Worm (Caenorhabditis elegans) whole organism, early embryonic: Measurements from ENCODE around the gene hyls-1.

Source experiments
- B0310.2 ChIP-seq: sonication (generic microtip); optimal IDR thresholded peaks from 2 replicates; lab custom pipeline; 2016; ENCODE audit warnings: mild to moderate bottlenecking, missing genetic modification characterization, missing compliant biosample characterization
- F13C5.2 ChIP-seq: sonication (generic microtip); optimal IDR thresholded peaks from 2 replicates; lab custom pipeline; 2017; ENCODE audit warnings: mild to moderate bottlenecking, missing genetic modification characterization, inconsistent platforms, missing compliant biosample characterization
- aly-1 ChIP-seq: sonication (generic microtip); optimal IDR thresholded peaks from 2 replicates; lab custom pipeline; 2016; ENCODE audit warnings: missing genetic modification characterization, missing compliant biosample characterization
- ama-1 ChIP-seq: fragments of 150-350 bp; optimal IDR thresholded peaks from 2 replicates; lab custom pipeline; 2014
- ceh-13 ChIP-seq: fragments of 200-800 bp; sonication (Bioruptor generic); optimal IDR thresholded peaks from 2 replicates; lab custom pipeline; 2018; ENCODE audit warnings: mild to moderate bottlenecking, missing genetic modification characterization, missing compliant biosample characterization
- ceh-36 ChIP-seq: sonication (generic microtip); optimal IDR thresholded peaks from 2 replicates; lab custom pipeline; 2016; ENCODE audit warnings: missing genetic modification characterization, inconsistent platforms, missing compliant biosample characterization
- ets-7 ChIP-seq: sonication (generic microtip); optimal IDR thresholded peaks from 2 replicates; lab custom pipeline; 2016; ENCODE audit warnings: missing genotype, missing genetic modification characterization, missing compliant biosample characterization
- flt-1 ChIP-seq: fragments of 200-800 bp; sonication (Bioruptor generic); IDR thresholded peaks from 2 replicates; pipeline ENCODE4 v1.3.6; 2022; ENCODE audit warnings: missing genetic modification characterization, missing compliant biosample characterization
- hmbx-1 ChIP-seq: sonication (generic microtip); optimal IDR thresholded peaks from 2 replicates; lab custom pipeline; 2016; ENCODE audit warnings: mild to moderate bottlenecking, missing genetic modification characterization, missing compliant biosample characterization
- hmg-4 ChIP-seq: fragments of 200-800 bp; sonication (Bioruptor generic); optimal IDR thresholded peaks from 2 replicates; lab custom pipeline; 2018; ENCODE audit warnings: mild to moderate bottlenecking, missing genetic modification characterization, missing compliant biosample characterization
- hnd-1 ChIP-seq: sonication (generic microtip); optimal IDR thresholded peaks from 2 replicates; lab custom pipeline; 2016; ENCODE audit warnings: missing genetic modification characterization, missing compliant biosample characterization
- pes-1 ChIP-seq: fragments of 200-800 bp; sonication (Bioruptor generic); IDR thresholded peaks from 2 replicates; pipeline ENCODE4 v1.3.6; 2022; ENCODE audit warnings: missing genetic modification reagents, missing genetic modification characterization, missing compliant biosample characterization
- scrt-1 ChIP-seq: fragments of 200-800 bp; sonication (Bioruptor generic); IDR thresholded peaks from 2 replicates; pipeline ENCODE4 v1.3.6; 2022; ENCODE audit warnings: missing genetic modification characterization, missing compliant biosample characterization
- sea-1 ChIP-seq: fragments of 200-800 bp; sonication (Bioruptor generic); conservative IDR thresholded peaks from 2 replicates; pipeline ENCODE4 v1.3.6; 2022; ENCODE audit warnings: missing genetic modification characterization, missing compliant biosample characterization
- tbx-11 ChIP-seq: fragments of 200-800 bp; sonication (Bioruptor generic); IDR thresholded peaks from 2 replicates; pipeline ENCODE4 v1.3.6; 2022; ENCODE audit warnings: missing genetic modification characterization, missing compliant biosample characterization
- tbx-37 ChIP-seq: fragments of 200-800 bp; sonication (Bioruptor generic); conservative IDR thresholded peaks from 2 replicates; pipeline ENCODE4 v1.3.6; 2022; ENCODE audit warnings: missing genetic modification reagents, missing genetic modification characterization, missing compliant biosample characterization
- tra-4 ChIP-seq: sonication (generic microtip); optimal IDR thresholded peaks from 2 replicates; lab custom pipeline; 2017; ENCODE audit warnings: missing genetic modification characterization, missing compliant biosample characterization

Gene hyls-1

DNA sequence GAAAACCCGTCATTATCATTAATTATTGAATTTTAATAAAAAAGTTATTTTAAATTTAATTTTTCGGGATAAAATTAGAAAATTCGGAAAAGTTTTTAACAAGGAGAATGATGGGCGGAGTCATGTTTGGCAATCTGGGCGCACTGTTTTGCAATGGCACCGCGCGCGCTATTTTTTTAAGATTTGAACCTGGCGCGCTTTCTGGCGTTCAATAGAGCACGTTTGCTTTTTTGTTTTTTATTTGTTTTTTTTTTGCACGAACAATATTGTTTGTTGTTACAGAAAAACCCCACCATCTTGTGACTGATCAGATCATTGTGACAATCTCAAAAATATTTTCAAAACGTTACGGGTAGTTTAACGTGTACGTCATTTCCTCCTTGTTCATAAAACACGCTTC, at the start of gene hyls-1:
Gene hyls-1, plus strand, starts transcription at position 249 of the 400 bp plus-strand sequence.
- TF ChIP-seq aly-1 (tag; lab: Kevin White, UChicago) (no peak), ceh-36 (tag; lab: Kevin White, UChicago) (no peak), ama-1 (lab: Kevin White, UChicago) (no peak), hnd-1 (tag; lab: Kevin White, UChicago) (no peak), B0310.2 (tag; lab: Kevin White, UChicago) (no peak), F13C5.2 (tag; lab: Kevin White, UChicago) (peak; percentile 60), tbx-37 (peak; percentile 41; the same call in 1 of the 2 replicates), ceh-13 (GFP tag; lab: Kevin White, UChicago) (no peak), tbx-11 (GFP tag; lab: Robert Waterston, UW) (no peak), hmg-4 (peak; percentile 5), hmbx-1 (tag; lab: Kevin White, UChicago) (no peak), sea-1 (GFP tag; lab: Robert Waterston, UW) (no peak), pes-1 (GFP tag; lab: Robert Waterston, UW) (no peak), tra-4 (tag; lab: Kevin White, UChicago) (no peak), scrt-1 (no peak), flt-1 (no peak), ets-7 (tag; lab: Kevin White, UChicago) (no peak)

DNA sequence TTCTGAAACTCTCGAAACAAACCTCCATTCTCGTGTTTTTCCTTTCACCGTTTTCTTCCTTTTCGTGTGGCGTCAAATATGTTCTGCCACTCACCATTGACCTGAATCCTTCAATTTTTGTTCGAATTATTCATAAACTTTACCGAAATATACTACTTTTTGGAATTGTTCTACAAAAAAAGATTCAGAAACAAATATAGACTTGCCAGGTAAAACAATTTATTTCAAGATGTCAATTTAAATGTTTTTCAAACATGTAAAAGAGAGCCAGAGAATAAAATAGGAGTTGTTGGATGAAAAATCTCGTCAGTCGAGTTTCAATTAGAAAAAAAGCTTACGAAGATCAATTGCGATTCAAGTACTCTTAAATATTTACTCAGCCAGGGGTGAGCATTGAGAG, 43.6 kb upstream of the hyls-1 start, which contains the start of gene F09G2.8:
Gene F09G2.8, minus strand, starts transcription at position 101 of the 400 bp plus-strand sequence.
- no peak for TF ChIP-seq B0310.2 (tag; lab: Kevin White, UChicago)
- no peak for TF ChIP-seq tbx-11 (GFP tag; lab: Robert Waterston, UW)
- no peak for TF ChIP-seq ets-7 (tag; lab: Kevin White, UChicago)
- TF ChIP-seq F13C5.2 (tag; lab: Kevin White, UChicago): no peak

DNA sequence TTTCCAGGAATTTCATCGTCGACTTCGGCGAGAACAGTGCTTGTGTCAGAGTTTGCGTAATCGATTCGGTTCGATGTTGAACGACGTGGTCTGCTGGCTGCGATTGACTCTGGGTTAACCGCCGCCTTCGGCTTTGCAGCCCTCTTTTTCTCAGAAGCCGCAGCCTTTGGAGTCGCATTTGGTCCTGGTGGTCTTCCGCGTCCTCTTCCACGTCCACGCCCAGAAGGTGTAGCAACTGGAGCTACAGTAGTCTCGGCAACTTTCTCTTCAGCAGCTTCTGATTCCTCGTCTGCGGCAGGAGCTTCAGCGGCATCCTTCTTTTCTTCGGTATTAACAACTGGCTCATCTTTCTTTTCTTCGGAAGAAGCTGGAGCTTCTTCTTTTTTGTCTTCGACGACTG, 42.4 kb upstream of the hyls-1 start:
- TF ChIP-seq ceh-36 (tag; lab: Kevin White, UChicago): no peak
- TF ChIP-seq sea-1 (GFP tag; lab: Robert Waterston, UW): no peak
- TF ChIP-seq scrt-1: no peak
- no peak for TF ChIP-seq B0310.2 (tag; lab: Kevin White, UChicago)
- TF ChIP-seq hnd-1 (tag; lab: Kevin White, UChicago): no peak
- no peak for TF ChIP-seq hmbx-1 (tag; lab: Kevin White, UChicago)
- TF ChIP-seq tbx-11 (GFP tag; lab: Robert Waterston, UW): no peak
- TF ChIP-seq tbx-37: no peak

DNA sequence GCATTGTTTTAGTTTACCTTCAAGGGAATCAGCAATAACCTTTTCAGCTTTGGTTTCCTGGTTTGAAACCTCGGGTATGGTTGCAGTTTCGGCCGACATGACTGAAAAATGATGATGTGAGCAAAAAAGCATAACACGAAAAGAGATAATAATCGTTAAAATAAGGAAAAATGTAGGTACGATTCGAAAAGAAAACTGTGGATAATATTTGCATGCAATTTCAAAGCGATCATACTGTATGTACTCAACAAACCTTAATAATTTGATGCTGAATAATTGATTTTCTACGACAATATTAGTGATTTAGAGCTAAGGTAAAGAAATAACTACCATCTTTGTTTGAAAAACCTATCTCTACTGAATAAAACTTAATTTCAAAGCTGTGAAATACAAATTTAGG, 41.1 kb upstream of the hyls-1 start, which contains the start of gene attf-2:
Gene attf-2, minus strand, starts transcription at position 101 of the 400 bp plus-strand sequence.
- no peak for TF ChIP-seq ceh-13 (GFP tag; lab: Kevin White, UChicago)
- no peak for TF ChIP-seq pes-1 (GFP tag; lab: Robert Waterston, UW)
- no peak for TF ChIP-seq tra-4 (tag; lab: Kevin White, UChicago)
- TF ChIP-seq ets-7 (tag; lab: Kevin White, UChicago): no peak
- TF ChIP-seq sea-1 (GFP tag; lab: Robert Waterston, UW): no peak
- no peak for TF ChIP-seq ama-1 (lab: Kevin White, UChicago)
- TF ChIP-seq scrt-1: no peak
- TF ChIP-seq ceh-36 (tag; lab: Kevin White, UChicago): no peak
- TF ChIP-seq hnd-1 (tag; lab: Kevin White, UChicago): no peak
- TF ChIP-seq tbx-11 (GFP tag; lab: Robert Waterston, UW): no peak
- TF ChIP-seq hmg-4: no peak
- no peak for TF ChIP-seq tbx-37
- no peak for TF ChIP-seq flt-1
- no peak for TF ChIP-seq F13C5.2 (tag; lab: Kevin White, UChicago)
- no peak for TF ChIP-seq aly-1 (tag; lab: Kevin White, UChicago)
- TF ChIP-seq hmbx-1 (tag; lab: Kevin White, UChicago): no peak

DNA sequence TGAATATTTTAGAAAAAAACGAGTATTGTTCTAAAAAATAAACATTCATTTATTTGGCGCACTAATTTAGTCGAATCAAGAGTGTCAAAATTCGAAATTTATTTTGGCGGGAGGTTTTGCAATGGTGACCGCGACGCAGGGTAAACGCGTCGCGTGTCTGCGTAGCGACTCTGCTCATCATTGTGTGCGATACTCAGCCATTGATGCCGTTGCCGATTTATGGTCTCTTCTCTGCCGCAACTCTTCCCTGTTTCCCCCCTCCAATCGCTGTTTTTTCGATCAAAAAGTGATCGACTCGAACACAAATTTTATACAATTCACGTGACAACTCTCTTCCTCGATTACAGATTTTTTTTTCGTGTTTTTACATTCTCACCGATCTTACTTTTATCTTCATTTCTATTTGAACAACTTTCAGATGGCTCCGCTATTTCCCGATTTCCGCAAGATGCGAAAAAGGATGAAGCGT, 40.6 kb upstream of the hyls-1 start, which contains the start of gene F09G2.2:
Gene F09G2.2, plus strand, starts transcription at position 419 of the 469 bp plus-strand sequence.
- TF ChIP-seq flt-1 (0 out of 2 replicates have a peak, but pooled peaks have one; percentile 12), ceh-36 (tag; lab: Kevin White, UChicago) (no peak), tra-4 (tag; lab: Kevin White, UChicago) (no peak), hmg-4 (peak; percentile 19), scrt-1 (no peak), F13C5.2 (tag; lab: Kevin White, UChicago) (peak; percentile 59)

DNA sequence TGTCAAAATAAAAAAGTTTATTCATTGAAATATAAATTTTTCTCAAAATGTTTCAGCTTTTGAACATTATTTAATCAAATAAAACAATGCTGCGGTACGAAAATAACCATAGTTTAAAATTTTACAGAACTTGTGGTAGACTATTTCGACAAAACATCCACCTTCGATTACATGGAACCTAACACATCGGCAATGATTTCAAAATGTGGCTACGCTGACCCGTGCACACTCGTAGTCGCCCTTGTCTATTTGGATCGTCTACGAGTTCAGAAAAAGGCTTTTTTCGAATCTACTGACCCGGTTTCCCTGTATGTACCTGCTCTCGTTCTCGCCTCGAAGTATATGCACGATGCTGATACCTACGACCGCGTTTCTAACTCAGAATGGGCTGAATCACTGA, 40.1 kb upstream of the hyls-1 start:
- no peak for TF ChIP-seq ets-7 (tag; lab: Kevin White, UChicago)

DNA sequence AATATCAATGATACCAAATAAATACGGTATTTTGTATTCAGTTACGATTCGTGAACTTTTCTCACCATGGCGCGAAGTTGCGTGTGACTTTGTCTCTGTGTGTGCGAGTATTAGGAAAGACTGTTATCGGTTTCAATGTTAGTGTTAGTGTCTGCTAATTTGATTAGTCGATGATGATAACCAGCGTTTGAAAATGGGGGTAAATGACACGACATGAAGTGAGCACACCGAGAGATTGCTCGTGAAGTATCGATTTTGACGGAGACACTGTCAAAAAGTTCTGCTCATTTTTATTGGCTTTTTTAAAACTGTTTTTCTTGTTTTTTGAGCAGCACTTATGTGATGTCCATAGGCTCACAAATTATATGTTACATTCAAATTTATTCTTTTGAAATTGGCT, 38.8 kb upstream of the hyls-1 start:
- no peak for TF ChIP-seq pes-1 (GFP tag; lab: Robert Waterston, UW)
- peak; percentile 21 for TF ChIP-seq ama-1 (lab: Kevin White, UChicago)
- no peak for TF ChIP-seq hmg-4

DNA sequence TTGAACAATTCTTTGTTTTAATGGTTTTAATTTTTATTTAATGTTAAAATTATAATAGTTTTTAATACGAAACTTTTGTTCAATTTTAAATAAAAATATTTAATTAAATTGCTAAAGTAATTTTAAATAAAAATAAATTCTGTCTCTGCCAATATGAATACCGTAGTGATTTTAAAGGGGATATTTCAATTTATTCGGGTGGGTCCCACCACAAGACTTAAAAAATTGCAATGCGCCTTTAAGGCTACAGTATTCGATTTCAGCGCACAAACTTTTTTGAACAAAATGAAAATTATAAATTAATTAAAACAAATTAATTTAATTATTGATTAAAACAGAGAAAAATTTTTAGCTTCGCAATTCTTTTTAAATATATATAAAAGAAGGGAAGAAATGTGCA, 38.1 kb upstream of the hyls-1 start:
- TF ChIP-seq F13C5.2 (tag; lab: Kevin White, UChicago): no peak
- TF ChIP-seq ama-1 (lab: Kevin White, UChicago): no peak
- no peak for TF ChIP-seq sea-1 (GFP tag; lab: Robert Waterston, UW)
- TF ChIP-seq ceh-36 (tag; lab: Kevin White, UChicago): no peak
- TF ChIP-seq ceh-13 (GFP tag; lab: Kevin White, UChicago): no peak
